Worm (Caenorhabditis elegans) whole organism, L4/young adult: Measurements from ENCODE around the gene T01G1.2.

Experiments
- W03F9.2 ChIP-seq: fragments of 150-350 bp; optimal IDR thresholded peaks from 2 replicates; lab custom pipeline; 2014; ENCODE audit warnings: missing biosample characterization, missing genetic modification characterization
- dao-5 ChIP-seq: sonication (generic microtip); optimal IDR thresholded peaks from 2 replicates; lab custom pipeline; 2016; ENCODE audit warnings: missing genotype, missing genetic modification characterization, moderate library complexity, missing compliant biosample characterization
- him-1 ChIP-seq: sonication (generic microtip); optimal IDR thresholded peaks from 2 replicates; lab custom pipeline; 2016; ENCODE audit warnings: missing genotype, missing genetic modification reagents, missing genetic modification characterization, missing compliant biosample characterization

ce11 chrIV:11377439-11377838 lies 23.2 kb downstream of the T01G1.2 start:
- TF ChIP-seq him-1 (tag; lab: Kevin White, UChicago) (no peak), dao-5 (no peak), W03F9.2 (no peak)
